Worm (Caenorhabditis elegans) whole organism, midembryonic: Measurements from ENCODE around the gene Y105C5A.12.
"Not testable (repeated sequence)": the region's sequence is repeated elsewhere in the genome, so short reads cannot be mapped to it uniquely, and the experiment has no call there.

ENCODE experiments used
- T22C8.4 ChIP-seq: fragments of 200-800 bp; sonication (Bioruptor generic); IDR thresholded peaks from 2 replicates; pipeline ENCODE4 v1.3.6; 2022; ENCODE audit warnings: missing genetic modification characterization, missing compliant biosample characterization
- cog-1 ChIP-seq: sonication (generic microtip); optimal IDR thresholded peaks from 2 replicates; lab custom pipeline; 2016; ENCODE audit warnings: missing genetic modification characterization, missing compliant biosample characterization
- flt-1 ChIP-seq: fragments of 200-800 bp; sonication (Bioruptor generic); IDR thresholded peaks from 2 replicates; pipeline ENCODE4 v1.3.6; 2022; ENCODE audit warnings: missing genetic modification characterization, missing compliant biosample characterization
- klf-2 ChIP-seq: fragments of 200-800 bp; sonication (Bioruptor generic); conservative IDR thresholded peaks from 2 replicates; pipeline ENCODE4 v1.3.6; 2022; ENCODE audit warnings: missing genetic modification reagents, missing genetic modification characterization, missing compliant biosample characterization
- med-1 ChIP-seq: sonication (generic microtip); optimal IDR thresholded peaks from 2 replicates; lab custom pipeline; 2017; ENCODE audit warnings: missing genetic modification characterization, mild to moderate bottlenecking, missing compliant biosample characterization, antibody characterized with exemption, missing genetic modification reagents; ENCODE audit not compliant: insufficient read depth
- ref-1 ChIP-seq: fragments of 200-800 bp; sonication (Bioruptor generic); conservative IDR thresholded peaks from 2 replicates; pipeline ENCODE4 v1.3.6; 2022; ENCODE audit warnings: missing genetic modification reagents, missing genetic modification characterization, missing compliant biosample characterization
- tab-1 ChIP-seq: fragments of 200-800 bp; sonication (Bioruptor generic); IDR thresholded peaks from 2 replicates; pipeline ENCODE4 v1.3.6; 2022; ENCODE audit warnings: missing genetic modification characterization, missing compliant biosample characterization
- ztf-23 ChIP-seq: fragments of 200-800 bp; sonication (Bioruptor generic); IDR thresholded peaks from 2 replicates; pipeline ENCODE4 v1.3.6; 2022; ENCODE audit warnings: missing genetic modification reagents, missing genetic modification characterization, missing compliant biosample characterization
- ztf-29 ChIP-seq: fragments of 200-800 bp; sonication (Bioruptor generic); IDR thresholded peaks from 2 replicates; pipeline ENCODE4 v1.3.6; 2022; ENCODE audit warnings: missing genetic modification reagents, missing genetic modification characterization, missing compliant biosample characterization

Gene Y105C5A.12

ce11 chrIV:15604194-15604593 lies 37.4 kb downstream of the Y105C5A.12 start:
- TF ChIP-seq ztf-29 (GFP tag; lab: Robert Waterston, UW): no peak
- no peak for TF ChIP-seq cog-1
- no peak for TF ChIP-seq flt-1 (GFP tag; lab: Robert Waterston, UW)
- no peak for TF ChIP-seq klf-2
- no peak for TF ChIP-seq T22C8.4
- no peak for TF ChIP-seq ref-1 (GFP tag; lab: Robert Waterston, UW)
- no peak for TF ChIP-seq tab-1 (GFP tag; lab: Robert Waterston, UW)

- not testable (repeated sequence) for TF ChIP-seq T22C8.4; ztf-23 (GFP tag; lab: Robert Waterston, UW); flt-1 (GFP tag; lab: Robert Waterston, UW)
Observed at ce11 chrIV:15594935-15595620, 46.5 kb downstream of the Y105C5A.12 start, which contains the start of the genes pqn-78 and pqn-79. Gene pqn-78 (minus strand): TSS chrIV:15595035. Gene pqn-79 (plus strand): TSS chrIV:15595570.

- TF ChIP-seq flt-1 (GFP tag; lab: Robert Waterston, UW) (no peak), med-1 (no peak), ztf-23 (GFP tag; lab: Robert Waterston, UW) (no peak), tab-1 (GFP tag; lab: Robert Waterston, UW) (no peak), cog-1 (no peak), T22C8.4 (no peak), ref-1 (GFP tag; lab: Robert Waterston, UW) (no peak), klf-2 (no peak), ztf-29 (GFP tag; lab: Robert Waterston, UW) (no peak)
Observed at ce11 chrIV:15593078-15593477, 48.5 kb downstream of the Y105C5A.12 start.

- no peak for TF ChIP-seq klf-2
- TF ChIP-seq ztf-23 (GFP tag; lab: Robert Waterston, UW): no peak
- TF ChIP-seq med-1: no peak
- no peak for TF ChIP-seq T22C8.4
- TF ChIP-seq flt-1 (GFP tag; lab: Robert Waterston, UW): no peak
- TF ChIP-seq ztf-29 (GFP tag; lab: Robert Waterston, UW): no peak
- no peak for TF ChIP-seq ref-1 (GFP tag; lab: Robert Waterston, UW)
- TF ChIP-seq tab-1 (GFP tag; lab: Robert Waterston, UW): no peak
- no peak for TF ChIP-seq cog-1
Observed at ce11 chrIV:15591975-15592374, 49.6 kb downstream of the Y105C5A.12 start.
